Fruit fly (Drosophila melanogaster) whole organism, embryonic: ENCODE data around the gene Ripalpha.

Experiments
- Bdp1 ChIP-seq: fragments of 200-800 bp; sonication (Bioruptor generic); optimal IDR thresholded peaks from 3 replicates; lab custom pipeline; 2016; ENCODE audit warnings: missing biosample characterization, missing genetic modification characterization
- BtbVII ChIP-seq: fragments of 200-800 bp; sonication (Bioruptor generic); optimal IDR thresholded peaks from 3 replicates; lab custom pipeline; 2017; ENCODE audit warnings: missing biosample characterization, mild to moderate bottlenecking, missing genetic modification characterization
- CG11093 ChIP-seq: fragments of 200-800 bp; sonication (Bioruptor generic); IDR thresholded peaks from 3 replicates; pipeline ENCODE4 v1.3.6; 2022; ENCODE audit warnings: missing biosample characterization, missing genetic modification characterization
- CG11723 ChIP-seq: fragments of 200-800 bp; sonication (Bioruptor generic); optimal IDR thresholded peaks from 2 replicates; lab custom pipeline; 2017; ENCODE audit warnings: missing biosample characterization, mild to moderate bottlenecking, missing genetic modification characterization
- CG12391 ChIP-seq: fragments of 200-800 bp; sonication (Bioruptor generic); optimal IDR thresholded peaks from 3 replicates; lab custom pipeline; 2018; ENCODE audit warnings: missing biosample characterization, mild to moderate bottlenecking, missing genetic modification characterization, moderate library complexity
- CG12942 ChIP-seq: fragments of 200-800 bp; sonication (Bioruptor generic); optimal IDR thresholded peaks from 3 replicates; lab custom pipeline; 2016; ENCODE audit warnings: missing biosample characterization, missing genetic modification characterization
- CG13287 ChIP-seq: fragments of 200-800 bp; sonication (Bioruptor generic); IDR thresholded peaks from 2 replicates; pipeline ENCODE4 v1.3.6; 2022; ENCODE audit warnings: missing biosample characterization, missing genetic modification characterization; ENCODE audit not compliant: partially characterized antibody
- CG1832 ChIP-seq: fragments of 200-800 bp; sonication (Bioruptor generic); optimal IDR thresholded peaks from 2 replicates; lab custom pipeline; 2017; ENCODE audit warnings: missing biosample characterization, mild to moderate bottlenecking, missing genetic modification characterization, inconsistent platforms
- CG2875 ChIP-seq: fragments of 200-800 bp; sonication (Bioruptor generic); optimal IDR thresholded peaks from 2 replicates; lab custom pipeline; 2017; ENCODE audit warnings: missing biosample characterization, mild to moderate bottlenecking, missing genetic modification characterization, missing genetic modification reagents
- CG4424 ChIP-seq: fragments of 200-800 bp; sonication (Bioruptor generic); optimal IDR thresholded peaks from 3 replicates; lab custom pipeline; 2016; ENCODE audit warnings: missing biosample characterization, missing genetic modification characterization
- CG8089 ChIP-seq: fragments of 200-800 bp; sonication (Bioruptor generic); optimal IDR thresholded peaks from 3 replicates; lab custom pipeline; 2016; ENCODE audit warnings: missing biosample characterization, missing genetic modification characterization
- CG8478 ChIP-seq: fragments of >200 bp; optimal IDR thresholded peaks from 2 replicates; lab custom pipeline; 2018
- CkIIα-i1 ChIP-seq: fragments of 200-800 bp; sonication (Bioruptor generic); IDR thresholded peaks from 2 replicates; pipeline ENCODE4 v1.3.6; 2022; ENCODE audit warnings: missing biosample characterization, missing genetic modification characterization
- ERR ChIP-seq: fragments of 200-800 bp; sonication (Bioruptor generic); optimal IDR thresholded peaks from 2 replicates; lab custom pipeline; 2016; ENCODE audit warnings: missing biosample characterization, missing genetic modification characterization
- Fer2 ChIP-seq: fragments of 200-800 bp; sonication (Bioruptor generic); optimal IDR thresholded peaks from 2 replicates; lab custom pipeline; 2018; ENCODE audit warnings: missing biosample characterization, mild to moderate bottlenecking, missing genetic modification characterization, moderate library complexity
- HmgZ ChIP-seq: fragments of 200-800 bp; sonication (Bioruptor generic); optimal IDR thresholded peaks from 2 replicates; lab custom pipeline; 2018; ENCODE audit warnings: missing biosample characterization, mild to moderate bottlenecking, missing genetic modification characterization
- Hr39 ChIP-seq: fragments of >200 bp; optimal IDR thresholded peaks from 2 replicates; lab custom pipeline; 2017
- Hr51 ChIP-seq, 2 experiments: fragments of 200-800 bp; sonication (Bioruptor generic); optimal IDR thresholded peaks; 2 replicates in 1 of 2; 3 replicates in 1 of 2; lab custom pipeline; 2016 to 2018; ENCODE audit warnings: missing biosample characterization in 2 of 2, missing genetic modification characterization in 2 of 2, mild to moderate bottlenecking in 1 of 2, moderate library complexity in 1 of 2
- Hr78 ChIP-seq, 2 experiments: fragments of 200-800 bp in 1 of 2; fragments of >200 bp in 1 of 2; sonication (Bioruptor generic) in 1 of 2; optimal IDR thresholded peaks; 2 replicates each; lab custom pipeline; 2017 to 2019; ENCODE audit warnings: missing biosample characterization in 2 of 2, missing genetic modification characterization in 2 of 2, mild to moderate bottlenecking in 1 of 2, moderate library complexity in 1 of 2
- Kr ChIP-seq: fragments of 200-800 bp; sonication (Bioruptor generic); optimal IDR thresholded peaks from 2 replicates; lab custom pipeline; 2017; ENCODE audit warnings: missing biosample characterization, mild to moderate bottlenecking, missing genetic modification characterization
- Lim3 ChIP-seq: fragments of 200-800 bp; sonication (Bioruptor generic); IDR thresholded peaks from 2 replicates; pipeline ENCODE4 v1.3.6; 2022; ENCODE audit warnings: missing biosample characterization, missing genetic modification characterization
- Max ChIP-seq: fragments of 200-800 bp; sonication (Bioruptor generic); optimal IDR thresholded peaks from 2 replicates; lab custom pipeline; 2016; ENCODE audit warnings: missing biosample characterization, mild to moderate bottlenecking, missing genetic modification characterization
- Ssrp ChIP-seq: fragments of 200-800 bp; sonication (Bioruptor generic); optimal IDR thresholded peaks from 2 replicates; lab custom pipeline; 2018; ENCODE audit warnings: missing biosample characterization, mild to moderate bottlenecking, missing genetic modification characterization, moderate library complexity
- Xrp1 ChIP-seq: fragments of 200-800 bp; sonication (Bioruptor generic); IDR thresholded peaks from 2 replicates; pipeline ENCODE4 v1.3.6; 2022; ENCODE audit warnings: missing biosample characterization, missing genetic modification characterization
- YL-1 ChIP-seq: fragments of 200-800 bp; sonication (Bioruptor generic); optimal IDR thresholded peaks from 3 replicates; lab custom pipeline; 2017; ENCODE audit warnings: missing biosample characterization, mild to moderate bottlenecking, missing genetic modification characterization
- ap ChIP-seq: fragments of 200-800 bp; sonication (Bioruptor generic); IDR thresholded peaks from 2 replicates; pipeline ENCODE4 v1.3.6; 2022; ENCODE audit warnings: missing biosample characterization, missing genetic modification characterization
- ara ChIP-seq: fragments of 200-800 bp; sonication (Bioruptor generic); IDR thresholded peaks from 2 replicates; pipeline ENCODE4 v1.3.6; 2022; ENCODE audit warnings: missing biosample characterization, missing genetic modification characterization
- az2 ChIP-seq: fragments of 200-800 bp; sonication (Bioruptor generic); optimal IDR thresholded peaks from 3 replicates; lab custom pipeline; 2016; ENCODE audit warnings: missing biosample characterization, missing genetic modification characterization
- corto ChIP-seq: fragments of 200-800 bp; sonication (Bioruptor generic); optimal IDR thresholded peaks from 2 replicates; lab custom pipeline; 2016; ENCODE audit warnings: missing biosample characterization, mild to moderate bottlenecking, missing genetic modification characterization, moderate library complexity
- danr ChIP-seq: fragments of 200-800 bp; sonication (Bioruptor generic); IDR thresholded peaks from 2 replicates; pipeline ENCODE4 v1.3.6; 2022; ENCODE audit warnings: missing biosample characterization, missing genetic modification characterization
- fd102C ChIP-seq: fragments of 200-800 bp; sonication (Bioruptor generic); optimal IDR thresholded peaks from 2 replicates; lab custom pipeline; 2018; ENCODE audit warnings: missing biosample characterization, mild to moderate bottlenecking, missing genetic modification characterization, moderate library complexity
- ham ChIP-seq: fragments of 200-800 bp; sonication (Bioruptor generic); IDR thresholded peaks from 2 replicates; pipeline ENCODE4 v1.3.6; 2022; ENCODE audit warnings: missing biosample characterization, missing genetic modification characterization
- hbn ChIP-seq: fragments of 200-800 bp; sonication (Bioruptor generic); IDR thresholded peaks from 2 replicates; pipeline ENCODE4 v1.3.6; 2022; ENCODE audit warnings: missing biosample characterization, missing genetic modification characterization; ENCODE audit not compliant: partially characterized antibody
- hkb ChIP-seq, 2 experiments: fragments of 200-800 bp in 1 of 2; fragments of >200 bp in 1 of 2; sonication (Bioruptor generic) in 1 of 2; IDR thresholded peaks in 1 of 2; optimal IDR thresholded peaks in 1 of 2; 2 replicates each; pipeline versions ENCODE4 v1.3.6 to Lab custom; 2017 to 2022; ENCODE audit warnings: missing biosample characterization in 1 of 2, missing genetic modification characterization in 1 of 2
- insv ChIP-seq, 2 experiments: fragments of 200-800 bp; sonication (Bioruptor generic); optimal IDR thresholded peaks; 3 replicates each; lab custom pipeline; 2016 to 2018; ENCODE audit warnings: missing biosample characterization in 2 of 2, missing genetic modification characterization in 2 of 2
- lilli ChIP-seq: fragments of 200-800 bp; sonication (Bioruptor generic); optimal IDR thresholded peaks from 3 replicates; lab custom pipeline; 2016; ENCODE audit warnings: missing biosample characterization, missing genetic modification characterization
- mld ChIP-seq: fragments of 200-800 bp; sonication (Bioruptor generic); IDR thresholded peaks from 3 replicates; pipeline ENCODE4 v1.3.6; 2022; ENCODE audit warnings: missing biosample characterization, missing genetic modification characterization; ENCODE audit not compliant: partially characterized antibody
- pan ChIP-seq, 4 experiments: fragments of >200 bp in 3 of 4; fragments of 200-800 bp in 1 of 4; sonication (Bioruptor generic) in 1 of 4; optimal IDR thresholded peaks in 3 of 4; IDR thresholded peaks in 1 of 4; 2 replicates each; pipeline versions ENCODE4 v1.3.6 to Lab custom; 2017 to 2022; ENCODE audit warnings: missing biosample characterization in 2 of 4, missing genetic modification characterization in 2 of 4, mixed read lengths in 1 of 4
- peb ChIP-seq: fragments of 200-800 bp; sonication (Bioruptor generic); IDR thresholded peaks from 2 replicates; pipeline ENCODE4 v1.3.6; 2022; ENCODE audit warnings: missing biosample characterization, missing genetic modification characterization
- pho ChIP-seq: fragments of 200-800 bp; sonication (Bioruptor generic); optimal IDR thresholded peaks from 2 replicates; lab custom pipeline; 2016; ENCODE audit warnings: missing biosample characterization, missing genetic modification characterization
- pita ChIP-seq: fragments of 200-800 bp; sonication (Bioruptor generic); optimal IDR thresholded peaks from 2 replicates; lab custom pipeline; 2017; ENCODE audit warnings: missing biosample characterization, mild to moderate bottlenecking, missing genetic modification characterization
- pnt ChIP-seq: fragments of 200-800 bp; sonication (Bioruptor generic); optimal IDR thresholded peaks from 3 replicates; lab custom pipeline; 2016; ENCODE audit warnings: missing biosample characterization, missing genetic modification characterization
- pzg ChIP-seq: fragments of 200-800 bp; sonication (Bioruptor generic); optimal IDR thresholded peaks from 3 replicates; lab custom pipeline; 2018; ENCODE audit warnings: missing biosample characterization, mild to moderate bottlenecking, missing genetic modification characterization, moderate library complexity
- scrt ChIP-seq: fragments of 200-800 bp; sonication (Bioruptor generic); optimal IDR thresholded peaks from 2 replicates; lab custom pipeline; 2018; ENCODE audit warnings: missing biosample characterization, mild to moderate bottlenecking, missing genetic modification characterization, moderate library complexity
- sens-2 ChIP-seq: fragments of 200-800 bp; sonication (Bioruptor generic); IDR thresholded peaks from 2 replicates; pipeline ENCODE4 v1.3.6; 2022; ENCODE audit warnings: missing biosample characterization, missing genetic modification characterization
- seq ChIP-seq: fragments of 200-800 bp; sonication (Bioruptor generic); IDR thresholded peaks from 2 replicates; pipeline ENCODE4 v1.3.6; 2022; ENCODE audit warnings: missing biosample characterization, missing genetic modification characterization
- sim ChIP-seq: fragments of 200-800 bp; sonication (Bioruptor generic); IDR thresholded peaks from 2 replicates; pipeline ENCODE4 v1.3.6; 2022; ENCODE audit warnings: missing biosample characterization, missing genetic modification characterization
- stwl ChIP-seq: fragments of 200-800 bp; sonication (Bioruptor generic); optimal IDR thresholded peaks from 3 replicates; lab custom pipeline; 2018; ENCODE audit warnings: missing biosample characterization, mild to moderate bottlenecking, missing genetic modification characterization, moderate library complexity
- tgo ChIP-seq: fragments of 200-800 bp; sonication (Bioruptor generic); IDR thresholded peaks from 3 replicates; pipeline ENCODE4 v1.3.6; 2022; ENCODE audit warnings: missing biosample characterization, missing genetic modification characterization
- vnd ChIP-seq: fragments of 200-800 bp; sonication (Bioruptor generic); IDR thresholded peaks from 3 replicates; pipeline ENCODE4 v1.3.6; 2022; ENCODE audit warnings: missing biosample characterization, missing genetic modification characterization; ENCODE audit not compliant: partially characterized antibody
- zfh1 ChIP-seq: fragments of 200-800 bp; sonication (Bioruptor generic); IDR thresholded peaks from 3 replicates; pipeline ENCODE4 v1.3.6; 2022; ENCODE audit warnings: missing biosample characterization, missing genetic modification characterization

Gene Ripalpha

DNA sequence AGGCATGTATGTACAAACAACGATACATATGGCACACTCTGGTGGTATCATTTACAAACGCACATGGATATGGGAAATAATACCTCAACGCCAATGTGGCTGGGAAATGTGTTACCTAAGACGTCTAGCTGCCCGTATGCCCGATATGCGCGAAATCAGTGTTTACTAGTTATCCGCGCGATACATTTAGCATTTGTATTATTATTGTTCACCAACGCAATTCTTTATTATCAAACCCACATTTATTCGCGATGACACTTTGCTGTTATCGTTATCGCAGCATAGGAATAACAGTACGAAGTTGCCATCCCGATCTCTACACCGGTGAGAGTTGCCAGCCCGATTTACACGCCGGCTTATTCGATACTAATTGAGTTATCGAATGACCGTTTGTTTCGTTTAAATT lies 46.0 kb upstream of the Ripalpha start, which contains the start of gene chico (continued):
- no peak for TF ChIP-seq seq (GFP tag; lab: Robert Waterston, UW)
- TF ChIP-seq CG1832 (GFP tag; lab: Kevin White, UChicago) = no peak
- no peak for TF ChIP-seq CkIIα-i1
- no peak for TF ChIP-seq Hr39 (lab: Kevin White, UChicago)
- no peak for TF ChIP-seq ham
- no peak for TF ChIP-seq pnt (GFP tag; lab: Kevin White, UChicago)
- TF ChIP-seq Lim3 (GFP tag; lab: Robert Waterston, UW) = no peak
- TF ChIP-seq az2 = no peak
- TF ChIP-seq vnd (GFP tag; lab: Robert Waterston, UW) = no peak
- TF ChIP-seq fd102C (GFP tag; lab: Kevin White, UChicago) = no peak
- TF ChIP-seq CG11093 = no peak
- TF ChIP-seq scrt = no peak
- TF ChIP-seq stwl (tag; lab: Kevin White, UChicago) = peak; percentile 97
- no peak for TF ChIP-seq tgo (GFP tag; lab: Robert Waterston, UW)
- TF ChIP-seq corto (GFP tag; lab: Kevin White, UChicago) = no peak
- TF ChIP-seq hkb (optimal IDR thresholded peaks at IDR 0.05; lab: Kevin White, UChicago) = no peak
- TF ChIP-seq hkb (GFP tag; IDR thresholded peaks at IDR 0.05; lab: Robert Waterston, UW) = no peak
- TF ChIP-seq CG8478 = no peak
- TF ChIP-seq CG12391 (tag; lab: Kevin White, UChicago) = no peak
- no peak for TF ChIP-seq CG2875 (GFP tag; lab: Kevin White, UChicago)
- TF ChIP-seq ap (GFP tag; lab: Robert Waterston, UW) = no peak
- peak; percentile 51 for TF ChIP-seq HmgZ
- no peak for TF ChIP-seq pho
- TF ChIP-seq Max (GFP tag; lab: Kevin White, UChicago) = peak; percentile 23
- TF ChIP-seq Kr = no peak
- peak; percentile 38 for TF ChIP-seq lilli
- TF ChIP-seq Xrp1 (GFP tag; lab: Robert Waterston, UW) = no peak
- peak; percentile 62 for TF ChIP-seq YL-1 (GFP tag; lab: Kevin White, UChicago)
- peak; percentile 29 for TF ChIP-seq CG4424 (GFP tag; lab: Kevin White, UChicago)
- TF ChIP-seq sim (GFP tag; lab: Robert Waterston, UW) = no peak
- no peak for TF ChIP-seq ara (GFP tag; lab: Robert Waterston, UW)
- peak; percentile 52 for TF ChIP-seq hbn (GFP tag; lab: Robert Waterston, UW)
- no peak for TF ChIP-seq Hr51 (GFP tag; optimal IDR thresholded peaks at IDR 0.05; lab: Kevin White, UChicago)
- no peak for TF ChIP-seq danr (GFP tag; lab: Robert Waterston, UW)
- TF ChIP-seq pan (optimal IDR thresholded peaks at IDR 0.05; lab: Kevin White, UChicago) = no peak
- no peak for TF ChIP-seq pan (GFP tag; optimal IDR thresholded peaks at IDR 0.05 in 1 of 2, IDR thresholded peaks at IDR 0.05 in 1 of 2)
- TF ChIP-seq Bdp1 (GFP tag; lab: Kevin White, UChicago) = no peak
- TF ChIP-seq ERR = no peak
- peak; percentile 60 for TF ChIP-seq CG13287 (GFP tag; lab: Robert Waterston, UW)
- TF ChIP-seq CG12942 (GFP tag; lab: Kevin White, UChicago) = no peak
- TF ChIP-seq sens-2 = no peak
- no peak for TF ChIP-seq mld
- TF ChIP-seq CG11723 (GFP tag; lab: Kevin White, UChicago) = no peak
- no peak for TF ChIP-seq insv (GFP tag; optimal IDR thresholded peaks at IDR 0.05; lab: Kevin White, UChicago)
- TF ChIP-seq BtbVII (GFP tag; lab: Kevin White, UChicago) = no peak
- TF ChIP-seq Hr78 (GFP tag; optimal IDR thresholded peaks at IDR 0.05; lab: Kevin White, UChicago) = no peak
- TF ChIP-seq Ssrp (tag; lab: Kevin White, UChicago) = no peak
- peak; percentile 97 for TF ChIP-seq pzg (GFP tag; lab: Kevin White, UChicago)
- no peak for TF ChIP-seq zfh1 (GFP tag; lab: Robert Waterston, UW)
- TF ChIP-seq pita = no peak
- no peak for TF ChIP-seq CG8089 (GFP tag; lab: Kevin White, UChicago)
- TF ChIP-seq peb (GFP tag; lab: Robert Waterston, UW) = no peak
- no peak for TF ChIP-seq Fer2 (tag; lab: Kevin White, UChicago)
